Worm (Caenorhabditis elegans): ENCODE measurements around the gene K02D10.1.

ce11 chrIII:8782080-8782479 lies 12.7 kb downstream of the K02D10.1 start:
- TF ChIP-seq mel-28 (tag; optimal IDR thresholded peaks at IDR 0.05; ENCODE audit: borderline replicate concordance) (no peak), lin-40 (tag; optimal IDR thresholded peaks at IDR 0.05) (no peak), let-526 (GFP tag; IDR thresholded peaks at IDR 0.05) (no peak), T07F8.4 (tag; optimal IDR thresholded peaks at IDR 0.05) (no peak)

All from whole organism, young adult.